Worm (Caenorhabditis elegans) whole organism, L2 larva: ENCODE data around the gene C27H5.6.

Experiments used
- C34F6.9 ChIP-seq: fragments of 150-350 bp; optimal IDR thresholded peaks from 2 replicates; lab custom pipeline; 2014; ENCODE audit warnings: missing biosample characterization, missing genetic modification characterization
- F13H6.1 ChIP-seq: sonication (generic microtip); optimal IDR thresholded peaks from 2 replicates; lab custom pipeline; 2016; ENCODE audit warnings: missing genetic modification characterization, missing compliant biosample characterization
- R02D3.7 ChIP-seq: fragments of 150-350 bp; optimal IDR thresholded peaks from 2 replicates; lab custom pipeline; 2014; ENCODE audit warnings: missing biosample characterization, missing genetic modification characterization
- Y55F3AM.14 ChIP-seq: fragments of 200-800 bp; sonication (Bioruptor generic); optimal IDR thresholded peaks from 2 replicates; lab custom pipeline; 2018; ENCODE audit warnings: mild to moderate bottlenecking, missing genetic modification characterization, missing compliant biosample characterization
- ZK546.5 ChIP-seq: sonication (generic microtip); optimal IDR thresholded peaks from 2 replicates; lab custom pipeline; 2017; ENCODE audit warnings: missing biosample characterization, missing genetic modification characterization
- alr-1 ChIP-seq: fragments of 150-350 bp; optimal IDR thresholded peaks from 2 replicates; lab custom pipeline; 2014; ENCODE audit warnings: missing biosample characterization, missing genetic modification characterization
- aly-2 ChIP-seq: fragments of 150-350 bp; optimal IDR thresholded peaks from 2 replicates; lab custom pipeline; 2014; ENCODE audit warnings: missing biosample characterization, missing genetic modification characterization
- ama-1 ChIP-seq: fragments of 150-350 bp; optimal IDR thresholded peaks from 2 replicates; lab custom pipeline; 2018; ENCODE audit warnings: inconsistent platforms
- blmp-1 ChIP-seq: sonication (generic microtip); optimal IDR thresholded peaks from 2 replicates; lab custom pipeline; 2017; ENCODE audit warnings: missing genetic modification characterization, mild to moderate bottlenecking, missing compliant biosample characterization, antibody characterized with exemption, moderate library complexity; ENCODE audit not compliant: insufficient read depth
- ceh-16 ChIP-seq: fragments of 150-350 bp; optimal IDR thresholded peaks from 2 replicates; lab custom pipeline; 2014; ENCODE audit warnings: missing biosample characterization, missing genetic modification characterization
- ceh-82 ChIP-seq: fragments of 150-350 bp; optimal IDR thresholded peaks from 2 replicates; lab custom pipeline; 2014; ENCODE audit warnings: missing biosample characterization, missing genetic modification characterization
- crh-2 ChIP-seq: sonication (generic microtip); optimal IDR thresholded peaks from 2 replicates; lab custom pipeline; 2017; ENCODE audit warnings: missing biosample characterization, missing genetic modification characterization
- dmd-4 ChIP-seq: sonication (generic microtip); optimal IDR thresholded peaks from 2 replicates; lab custom pipeline; 2017; ENCODE audit warnings: missing biosample characterization, missing genetic modification characterization
- egl-27 ChIP-seq: sonication (generic microtip); optimal IDR thresholded peaks from 3 replicates; lab custom pipeline; 2017; ENCODE audit warnings: missing biosample characterization, missing genetic modification reagents, missing genetic modification characterization
- elt-1 ChIP-seq: fragments of 150-350 bp; optimal IDR thresholded peaks from 2 replicates; lab custom pipeline; 2014; ENCODE audit warnings: missing biosample characterization, missing genetic modification characterization
- elt-3 ChIP-seq: sonication (generic microtip); optimal IDR thresholded peaks from 2 replicates; lab custom pipeline; 2017; ENCODE audit warnings: missing biosample characterization, missing genetic modification characterization
- fos-1 ChIP-seq: fragments of 150-350 bp; optimal IDR thresholded peaks from 2 replicates; lab custom pipeline; 2014; ENCODE audit warnings: missing biosample characterization, missing genetic modification characterization
- gmeb-1 ChIP-seq: fragments of 150-350 bp; optimal IDR thresholded peaks from 2 replicates; lab custom pipeline; 2014; ENCODE audit warnings: missing biosample characterization, missing genetic modification characterization
- lin-11 ChIP-seq: fragments of 150-350 bp; sonication (generic microtip); optimal IDR thresholded peaks from 2 replicates; lab custom pipeline; 2014; ENCODE audit warnings: missing biosample characterization, missing genetic modification characterization, inconsistent platforms, mixed read lengths
- lin-13 ChIP-seq: fragments of 150-350 bp; optimal IDR thresholded peaks from 2 replicates; lab custom pipeline; 2014; ENCODE audit warnings: missing biosample characterization, missing genetic modification reagents, missing genetic modification characterization
- lin-39 ChIP-seq: fragments of 150-350 bp; optimal IDR thresholded peaks from 2 replicates; lab custom pipeline; 2014; ENCODE audit warnings: missing biosample characterization, missing genetic modification reagents, missing genetic modification characterization
- lsy-2 ChIP-seq, 2 experiments: fragments of 150-350 bp in 1 of 2; sonication (generic microtip) in 1 of 2; optimal IDR thresholded peaks; 2 replicates each; lab custom pipeline; 2014 to 2017; ENCODE audit warnings: missing biosample characterization in 2 of 2, missing genetic modification characterization in 2 of 2
- mab-5 ChIP-seq: fragments of 150-350 bp; optimal IDR thresholded peaks from 2 replicates; lab custom pipeline; 2014; ENCODE audit warnings: missing biosample characterization, missing genetic modification characterization
- mbf-1 ChIP-seq: sonication (generic microtip); optimal IDR thresholded peaks from 2 replicates; lab custom pipeline; 2017; ENCODE audit warnings: missing biosample characterization, missing genetic modification characterization
- mdl-1 ChIP-seq, 2 experiments: fragments of 150-350 bp in 1 of 2; sonication (generic microtip) in 1 of 2; optimal IDR thresholded peaks; 2 replicates each; lab custom pipeline; 2017; ENCODE audit warnings: missing biosample characterization in 2 of 2, missing genetic modification characterization in 2 of 2
- nhr-10 ChIP-seq: sonication (generic microtip); optimal IDR thresholded peaks from 2 replicates; lab custom pipeline; 2017; ENCODE audit warnings: missing biosample characterization, missing genetic modification characterization
- nhr-11 ChIP-seq: fragments of 150-350 bp; optimal IDR thresholded peaks from 2 replicates; lab custom pipeline; 2014; ENCODE audit warnings: missing biosample characterization, missing genetic modification characterization
- nhr-12 ChIP-seq: fragments of 150-350 bp; optimal IDR thresholded peaks from 2 replicates; lab custom pipeline; 2014; ENCODE audit warnings: missing biosample characterization, missing genetic modification characterization
- nhr-129 ChIP-seq: fragments of 150-350 bp; optimal IDR thresholded peaks from 2 replicates; lab custom pipeline; 2014; ENCODE audit warnings: missing biosample characterization, missing genetic modification characterization
- nhr-21 ChIP-seq: fragments of 150-350 bp; optimal IDR thresholded peaks from 2 replicates; lab custom pipeline; 2014; ENCODE audit warnings: missing biosample characterization, missing genetic modification characterization
- nhr-23 ChIP-seq: fragments of 150-350 bp; optimal IDR thresholded peaks from 2 replicates; lab custom pipeline; 2014; ENCODE audit warnings: missing biosample characterization, missing genetic modification reagents, missing genetic modification characterization
- nhr-237 ChIP-seq: fragments of 150-350 bp; optimal IDR thresholded peaks from 2 replicates; lab custom pipeline; 2014; ENCODE audit warnings: missing biosample characterization, missing genetic modification characterization
- nhr-25 ChIP-seq: fragments of 150-350 bp; sonication (generic microtip); optimal IDR thresholded peaks from 3 replicates; lab custom pipeline; 2014; ENCODE audit warnings: missing biosample characterization, missing genetic modification characterization
- nhr-6 ChIP-seq: fragments of 150-350 bp; optimal IDR thresholded peaks from 2 replicates; lab custom pipeline; 2014; ENCODE audit warnings: missing biosample characterization, missing genetic modification characterization
- nhr-77 ChIP-seq: fragments of 150-350 bp; optimal IDR thresholded peaks from 2 replicates; lab custom pipeline; 2014; ENCODE audit warnings: missing biosample characterization, missing genetic modification characterization
- peb-1 ChIP-seq: fragments of 150-350 bp; optimal IDR thresholded peaks from 2 replicates; lab custom pipeline; 2014; ENCODE audit warnings: missing biosample characterization, missing genetic modification characterization
- sem-4 ChIP-seq: fragments of 150-350 bp; optimal IDR thresholded peaks from 2 replicates; lab custom pipeline; 2014; ENCODE audit warnings: missing biosample characterization, missing genetic modification reagents, missing genetic modification characterization
- skn-1 ChIP-seq: sonication (generic microtip); optimal IDR thresholded peaks from 2 replicates; lab custom pipeline; 2017; ENCODE audit warnings: missing biosample characterization, missing genetic modification characterization
- sma-3 ChIP-seq: sonication (generic microtip); optimal IDR thresholded peaks from 2 replicates; lab custom pipeline; 2016; ENCODE audit warnings: missing genetic modification reagents, missing genetic modification characterization, missing compliant biosample characterization
- sma-9 ChIP-seq, 2 experiments: fragments of 150-350 bp in 1 of 2; sonication (generic microtip) in 1 of 2; optimal IDR thresholded peaks; 2 replicates each; lab custom pipeline; 2014 to 2016; ENCODE audit warnings: missing genetic modification characterization in 2 of 2, mild to moderate bottlenecking in 1 of 2, missing biosample characterization in 1 of 2, missing compliant biosample characterization in 1 of 2, missing genetic modification reagents in 1 of 2, moderate library complexity in 1 of 2
- snpc-4 ChIP-seq: fragments of 150-350 bp; optimal IDR thresholded peaks from 2 replicates; lab custom pipeline; 2014; ENCODE audit warnings: missing biosample characterization, missing genetic modification characterization
- unc-39 ChIP-seq: fragments of 150-350 bp; optimal IDR thresholded peaks from 2 replicates; lab custom pipeline; 2014; ENCODE audit warnings: missing biosample characterization, missing genetic modification characterization
- unc-55 ChIP-seq: fragments of 150-350 bp; sonication (generic microtip); optimal IDR thresholded peaks from 3 replicates; lab custom pipeline; 2014; ENCODE audit warnings: missing biosample characterization, missing genetic modification reagents, missing genetic modification characterization
- unc-62 ChIP-seq: fragments of 150-350 bp; optimal IDR thresholded peaks from 2 replicates; lab custom pipeline; 2014; ENCODE audit warnings: missing biosample characterization, missing genetic modification reagents, missing genetic modification characterization
- zag-1 ChIP-seq: fragments of 150-350 bp; optimal IDR thresholded peaks from 2 replicates; lab custom pipeline; 2014; ENCODE audit warnings: missing biosample characterization, missing genetic modification characterization
- ztf-1 ChIP-seq: fragments of 200-800 bp; sonication (Bioruptor generic); conservative IDR thresholded peaks from 2 replicates; pipeline ENCODE4 v1.3.6; 2022; ENCODE audit warnings: missing genetic modification characterization, missing compliant biosample characterization
- ztf-11 ChIP-seq: sonication (generic microtip); optimal IDR thresholded peaks from 2 replicates; lab custom pipeline; 2017; ENCODE audit warnings: missing biosample characterization, missing genetic modification characterization
- ztf-4 ChIP-seq: fragments of 150-350 bp; optimal IDR thresholded peaks from 2 replicates; lab custom pipeline; 2014; ENCODE audit warnings: missing biosample characterization, missing genetic modification characterization

C27H5.6 gene

ce11 chrII:7151969-7152631 lies 34.9 kb downstream of the C27H5.6 start, which contains the start of gene fust-1:
Gene fust-1, plus strand, starts transcription at chrII:7152581.
- TF ChIP-seq Y55F3AM.14 (GFP tag; lab: Kevin White, UChicago) (peak; percentile 61), nhr-77 (peak; percentile 82), lsy-2 (tag; optimal IDR thresholded peaks at IDR 0.05; lab: Kevin White, UChicago) (peak; percentile 95 to 98), ztf-11 (tag; lab: Kevin White, UChicago) (no peak), ceh-82 (tag; lab: Kevin White, UChicago) (peak; percentile 69), alr-1 (tag; lab: Kevin White, UChicago) (no peak), aly-2 (tag; lab: Kevin White, UChicago) (no peak), nhr-129 (peak; percentile 92), sma-9 (GFP tag; optimal IDR thresholded peaks at IDR 0.05; lab: Kevin White, UChicago) (peak; percentile 98), sma-9 (tag; optimal IDR thresholded peaks at IDR 0.05; lab: Kevin White, UChicago) (no peak), blmp-1 (tag; lab: Kevin White, UChicago) (peak; percentile 56), R02D3.7 (tag; lab: Kevin White, UChicago) (peak; percentile 74), ZK546.5 (tag; lab: Kevin White, UChicago) (peak; percentile 71), ztf-1 (GFP tag; lab: Robert Waterston, UW) (no peak), fos-1 (tag; lab: Kevin White, UChicago) (peak; percentile 91), elt-1 (tag; lab: Kevin White, UChicago) (peak; percentile 61), zag-1 (peak; percentile 80), mdl-1 (tag; optimal IDR thresholded peaks at IDR 0.05; lab: Kevin White, UChicago) (peak in 1 of 2 experiments; percentile 72), unc-55 (GFP tag; lab: Kevin White, UChicago) (peak; percentile 96), nhr-10 (peak; percentile 79), C34F6.9 (tag; lab: Kevin White, UChicago) (peak; percentile 99), skn-1 (tag; lab: Kevin White, UChicago) (peak; percentile 91), egl-27 (peak; percentile 94), lin-13 (GFP tag; lab: Kevin White, UChicago) (peak; percentile 92), dmd-4 (tag; lab: Kevin White, UChicago) (peak; percentile 67), peb-1 (tag; lab: Kevin White, UChicago) (no peak), lin-11 (tag; lab: Kevin White, UChicago) (peak; percentile 94), nhr-12 (tag; lab: Kevin White, UChicago) (no peak), snpc-4 (tag; lab: Kevin White, UChicago) (peak; percentile 80), sem-4 (peak; percentile 91), elt-3 (tag; lab: Kevin White, UChicago) (no peak), unc-62 (GFP tag; lab: Kevin White, UChicago) (peak; percentile 74), mbf-1 (tag; lab: Kevin White, UChicago) (no peak), nhr-23 (no peak), ama-1 (lab: Kevin White, UChicago) (peak; percentile 79), crh-2 (tag; lab: Kevin White, UChicago) (peak; percentile 95), nhr-11 (tag; lab: Kevin White, UChicago) (no peak), ztf-4 (peak; percentile 92), mab-5 (tag; lab: Kevin White, UChicago) (peak; percentile 93), ceh-16 (tag; lab: Kevin White, UChicago) (peak; percentile 87), nhr-25 (tag; lab: Kevin White, UChicago) (peak; percentile 97), lin-39 (tag; lab: Kevin White, UChicago) (no peak), sma-3 (GFP tag; lab: Kevin White, UChicago) (peak; percentile 96), nhr-21 (tag; lab: Kevin White, UChicago) (peak; percentile 94), gmeb-1 (peak; percentile 93), unc-39 (tag; lab: Kevin White, UChicago) (no peak), nhr-237 (tag; lab: Kevin White, UChicago) (peak; percentile 72), nhr-6 (tag; lab: Kevin White, UChicago) (peak; percentile 94), F13H6.1 (tag; lab: Kevin White, UChicago) (peak; percentile 97)
